Worm (Caenorhabditis elegans) whole organism, L3 larva: ENCODE data around the gene K02E2.7.
A peak's percentile ranks its signal among the peaks of the same experiment; 100 is the strongest.

Experiments used
- R02D3.7 ChIP-seq: fragments of 150-350 bp; optimal IDR thresholded peaks from 2 replicates; lab custom pipeline; 2014; ENCODE audit warnings: missing biosample characterization, missing genetic modification characterization
- ZK546.5 ChIP-seq: sonication (generic microtip); optimal IDR thresholded peaks from 2 replicates; lab custom pipeline; 2017; ENCODE audit warnings: missing biosample characterization, missing genetic modification characterization
- aly-2 ChIP-seq: fragments of 150-350 bp; optimal IDR thresholded peaks from 2 replicates; lab custom pipeline; 2014; ENCODE audit warnings: missing biosample characterization, missing genetic modification characterization
- ama-1 ChIP-seq: fragments of 150-350 bp; optimal IDR thresholded peaks from 2 replicates; lab custom pipeline; 2018
- ceh-16 ChIP-seq: sonication (generic microtip); optimal IDR thresholded peaks from 2 replicates; lab custom pipeline; 2017; ENCODE audit warnings: missing biosample characterization, missing genetic modification characterization
- ceh-28 ChIP-seq: fragments of 150-350 bp; optimal IDR thresholded peaks from 2 replicates; lab custom pipeline; 2014; ENCODE audit warnings: missing biosample characterization, missing genetic modification reagents, missing genetic modification characterization
- ceh-82 ChIP-seq: fragments of 150-350 bp; optimal IDR thresholded peaks from 2 replicates; lab custom pipeline; 2014; ENCODE audit warnings: missing biosample characterization, missing genetic modification characterization
- ceh-9 ChIP-seq: sonication (generic microtip); optimal IDR thresholded peaks from 2 replicates; lab custom pipeline; 2018; ENCODE audit warnings: missing biosample characterization, missing genetic modification characterization
- daf-12 ChIP-seq: fragments of 150-350 bp; optimal IDR thresholded peaks from 2 replicates; lab custom pipeline; 2014; ENCODE audit warnings: missing biosample characterization, missing genetic modification reagents, missing genetic modification characterization
- egl-27 ChIP-seq: sonication (generic microtip); optimal IDR thresholded peaks from 4 replicates; lab custom pipeline; 2017; ENCODE audit warnings: missing biosample characterization, missing genetic modification reagents, missing genetic modification characterization
- elt-1 ChIP-seq: fragments of 150-350 bp; optimal IDR thresholded peaks from 2 replicates; lab custom pipeline; 2014; ENCODE audit warnings: missing biosample characterization, missing genetic modification characterization
- elt-2 ChIP-seq: sonication (generic microtip); optimal IDR thresholded peaks from 2 replicates; lab custom pipeline; 2016; ENCODE audit warnings: missing genetic modification reagents, mild to moderate bottlenecking, missing genetic modification characterization, missing compliant biosample characterization
- elt-3 ChIP-seq, 3 experiments: fragments of 150-350 bp in 1 of 3; sonication (generic microtip) in 2 of 3; optimal IDR thresholded peaks; 2 replicates in 2 of 3; 4 replicates in 1 of 3; lab custom pipeline; 2014 to 2017; ENCODE audit warnings: missing biosample characterization in 3 of 3, missing genetic modification characterization in 3 of 3
- fos-1 ChIP-seq: fragments of 150-350 bp; optimal IDR thresholded peaks from 2 replicates; lab custom pipeline; 2014; ENCODE audit warnings: missing biosample characterization, missing genetic modification characterization
- hmg-11 ChIP-seq: sonication (generic microtip); optimal IDR thresholded peaks from 2 replicates; lab custom pipeline; 2016; ENCODE audit warnings: missing genetic modification characterization, missing compliant biosample characterization
- jun-1 ChIP-seq: fragments of 150-350 bp; optimal IDR thresholded peaks from 2 replicates; lab custom pipeline; 2014; ENCODE audit warnings: missing biosample characterization, missing genetic modification reagents, missing genetic modification characterization
- lin-15B ChIP-seq: fragments of 150-350 bp; optimal IDR thresholded peaks from 2 replicates; lab custom pipeline; 2014; ENCODE audit warnings: missing biosample characterization, missing genetic modification characterization
- lin-39 ChIP-seq: fragments of 150-350 bp; optimal IDR thresholded peaks from 2 replicates; lab custom pipeline; 2018; ENCODE audit warnings: missing biosample characterization, missing genetic modification reagents, missing genetic modification characterization
- mdl-1 ChIP-seq: fragments of 150-350 bp; optimal IDR thresholded peaks from 2 replicates; lab custom pipeline; 2014; ENCODE audit warnings: missing biosample characterization, missing genetic modification characterization
- nfya-1 ChIP-seq: sonication (generic microtip); optimal IDR thresholded peaks from 2 replicates; lab custom pipeline; 2017; ENCODE audit warnings: missing genetic modification characterization, mild to moderate bottlenecking, missing compliant biosample characterization, antibody characterized with exemption, moderate library complexity; ENCODE audit not compliant: insufficient read depth
- nhr-11 ChIP-seq: fragments of 150-350 bp; optimal IDR thresholded peaks from 2 replicates; lab custom pipeline; 2014; ENCODE audit warnings: missing biosample characterization, missing genetic modification characterization
- nhr-23 ChIP-seq: fragments of 150-350 bp; optimal IDR thresholded peaks from 2 replicates; lab custom pipeline; 2014; ENCODE audit warnings: missing biosample characterization, missing genetic modification reagents, missing genetic modification characterization
- nhr-237 ChIP-seq: fragments of 150-350 bp; optimal IDR thresholded peaks from 2 replicates; lab custom pipeline; 2014; ENCODE audit warnings: missing biosample characterization, missing genetic modification characterization
- nhr-25 ChIP-seq: sonication (generic microtip); optimal IDR thresholded peaks from 2 replicates; lab custom pipeline; 2017; ENCODE audit warnings: missing biosample characterization, missing genetic modification characterization
- nhr-28 ChIP-seq: fragments of 150-350 bp; optimal IDR thresholded peaks from 2 replicates; lab custom pipeline; 2014; ENCODE audit warnings: missing biosample characterization, missing genetic modification characterization
- nhr-43 ChIP-seq: sonication (generic microtip); optimal IDR thresholded peaks from 2 replicates; lab custom pipeline; 2016; ENCODE audit warnings: mild to moderate bottlenecking, missing genetic modification characterization, missing compliant biosample characterization; ENCODE audit not compliant: poor library complexity, severe bottlenecking
- nhr-67 ChIP-seq: fragments of 150-350 bp; optimal IDR thresholded peaks from 2 replicates; lab custom pipeline; 2014; ENCODE audit warnings: missing biosample characterization, missing genetic modification characterization
- nhr-77 ChIP-seq: fragments of 150-350 bp; optimal IDR thresholded peaks from 2 replicates; lab custom pipeline; 2014; ENCODE audit warnings: missing biosample characterization, missing genetic modification characterization
- pha-4 ChIP-seq: fragments of 150-350 bp; optimal IDR thresholded peaks from 2 replicates; lab custom pipeline; 2014; ENCODE audit warnings: missing biosample characterization, missing genetic modification reagents, missing genetic modification characterization
- pqm-1 ChIP-seq: fragments of 150-350 bp; optimal IDR thresholded peaks from 2 replicates; lab custom pipeline; 2017; ENCODE audit warnings: missing biosample characterization, missing genetic modification characterization, inconsistent platforms
- sea-2 ChIP-seq: fragments of 150-350 bp; sonication (generic microtip); optimal IDR thresholded peaks from 4 replicates; lab custom pipeline; 2014; ENCODE audit warnings: missing biosample characterization, missing genetic modification reagents, missing genetic modification characterization
- skn-1 ChIP-seq: fragments of 150-350 bp; optimal IDR thresholded peaks from 2 replicates; lab custom pipeline; 2014; ENCODE audit warnings: missing biosample characterization, missing genetic modification characterization
- snpc-4 ChIP-seq: fragments of 150-350 bp; optimal IDR thresholded peaks from 2 replicates; lab custom pipeline; 2014; ENCODE audit warnings: missing biosample characterization, missing genetic modification characterization
- tbx-2 ChIP-seq: sonication (generic microtip); optimal IDR thresholded peaks from 2 replicates; lab custom pipeline; 2016; ENCODE audit warnings: mild to moderate bottlenecking, missing genetic modification characterization, missing compliant biosample characterization
- unc-39 ChIP-seq: sonication (generic microtip); optimal IDR thresholded peaks from 4 replicates; lab custom pipeline; 2017; ENCODE audit warnings: missing biosample characterization, missing genetic modification characterization
- unc-62 ChIP-seq: fragments of 150-350 bp; sonication (generic microtip); optimal IDR thresholded peaks from 4 replicates; lab custom pipeline; 2014; ENCODE audit warnings: missing biosample characterization, missing genetic modification reagents, missing genetic modification characterization
- zag-1 ChIP-seq: fragments of 150-350 bp; optimal IDR thresholded peaks from 2 replicates; lab custom pipeline; 2014; ENCODE audit warnings: missing biosample characterization, missing genetic modification characterization
- ztf-11 ChIP-seq: fragments of 150-350 bp; optimal IDR thresholded peaks from 2 replicates; lab custom pipeline; 2014; ENCODE audit warnings: missing biosample characterization, missing genetic modification characterization
- ztf-4 ChIP-seq: fragments of 150-350 bp; optimal IDR thresholded peaks from 2 replicates; lab custom pipeline; 2014; ENCODE audit warnings: missing biosample characterization, missing genetic modification characterization

The K02E2.7 gene

ce11 chrV:20413426-20413825 is 26.6 kb upstream of the K02E2.7 start:
- TF ChIP-seq nhr-237 (tag; lab: Kevin White, UChicago) (no peak), pqm-1 (peak; percentile 85), unc-39 (tag; lab: Kevin White, UChicago) (no peak), ceh-28 (tag; lab: Kevin White, UChicago) (no peak), nhr-43 (tag; lab: Kevin White, UChicago) (peak; percentile 23), elt-2 (tag; lab: Kevin White, UChicago) (peak; percentile 92), jun-1 (tag; lab: Kevin White, UChicago) (peak; percentile 73), pha-4 (tag; lab: Kevin White, UChicago) (peak; percentile 41), ama-1 (peak; percentile 32), R02D3.7 (tag; lab: Kevin White, UChicago) (no peak)

- no peak for TF ChIP-seq zag-1 (tag; lab: Kevin White, UChicago)
- TF ChIP-seq ZK546.5 (tag; lab: Kevin White, UChicago): no peak
- peak; percentile 89 for TF ChIP-seq elt-2 (tag; lab: Kevin White, UChicago)
- no peak for TF ChIP-seq lin-39
- no peak for TF ChIP-seq skn-1 (tag; lab: Kevin White, UChicago)
- TF ChIP-seq ztf-4 (tag; lab: Kevin White, UChicago): no peak
- TF ChIP-seq unc-62 (GFP tag; lab: Kevin White, UChicago): no peak
- no peak for TF ChIP-seq nhr-28 (tag; lab: Kevin White, UChicago)
- TF ChIP-seq egl-27: no peak
- TF ChIP-seq pha-4 (tag; lab: Kevin White, UChicago): peak; percentile 18
- peak; percentile 52 for TF ChIP-seq pqm-1
- no peak for TF ChIP-seq nhr-237 (tag; lab: Kevin White, UChicago)
- no peak for TF ChIP-seq unc-39 (tag; lab: Kevin White, UChicago)
- TF ChIP-seq elt-3 (tag; optimal IDR thresholded peaks at IDR 0.05; lab: Kevin White, UChicago): peak in 1 of 3 experiments; percentile 33
- no peak for TF ChIP-seq ceh-28 (tag; lab: Kevin White, UChicago)
- no peak for TF ChIP-seq elt-1 (tag; lab: Kevin White, UChicago)
- no peak for TF ChIP-seq snpc-4
- TF ChIP-seq nhr-43 (tag; lab: Kevin White, UChicago): no peak
- TF ChIP-seq nhr-67 (tag; lab: Kevin White, UChicago): no peak
- no peak for TF ChIP-seq ceh-9
- no peak for TF ChIP-seq hmg-11
- no peak for TF ChIP-seq ceh-16
- no peak for TF ChIP-seq ztf-11 (tag; lab: Kevin White, UChicago)
- TF ChIP-seq sea-2 (GFP tag; lab: Kevin White, UChicago): no peak
- TF ChIP-seq nhr-25 (tag; lab: Kevin White, UChicago): no peak
- TF ChIP-seq nhr-77 (tag; lab: Kevin White, UChicago): no peak
- peak; percentile 57 for TF ChIP-seq nhr-23 (tag; lab: Kevin White, UChicago)
- TF ChIP-seq nfya-1: no peak
- TF ChIP-seq nhr-11 (tag; lab: Kevin White, UChicago): no peak
- no peak for TF ChIP-seq mdl-1 (tag; lab: Kevin White, UChicago)
- no peak for TF ChIP-seq aly-2
- TF ChIP-seq ceh-82 (tag; lab: Kevin White, UChicago): no peak
- TF ChIP-seq R02D3.7 (tag; lab: Kevin White, UChicago): no peak
- TF ChIP-seq jun-1 (tag; lab: Kevin White, UChicago): peak; percentile 41
- TF ChIP-seq lin-15B (tag; lab: Kevin White, UChicago): no peak
- TF ChIP-seq tbx-2 (tag; lab: Kevin White, UChicago): no peak
- TF ChIP-seq fos-1 (tag; lab: Kevin White, UChicago): no peak
- no peak for TF ChIP-seq daf-12 (tag; lab: Kevin White, UChicago)
- TF ChIP-seq ama-1: no peak
Measured at ce11 chrV:20412225-20412624, 25.4 kb upstream of the K02E2.7 start.

- TF ChIP-seq pha-4 (tag; lab: Kevin White, UChicago) (peak; percentile 35), nhr-67 (tag; lab: Kevin White, UChicago) (no peak)
Measured at ce11 chrV:20411659-20412058, 24.8 kb upstream of the K02E2.7 start, which contains the start of gene F53H2.3. Gene F53H2.3 (minus strand): TSS chrV:20411759.
